Fruit fly (Drosophila melanogaster) ovary, adult (tissue): Measurements from ENCODE around the gene me31B.
A peak's percentile ranks its signal among the peaks of the same experiment; 100 is the strongest.

ENCODE experiments used
- CG17801 ChIP-seq: fragments of 200-800 bp; optimal IDR thresholded peaks from 2 replicates; lab custom pipeline; 2019; ENCODE audit warnings: missing biosample characterization, mild to moderate bottlenecking, missing genetic modification characterization, moderate library complexity; ENCODE audit not compliant: partially characterized antibody

me31B gene

DNA sequence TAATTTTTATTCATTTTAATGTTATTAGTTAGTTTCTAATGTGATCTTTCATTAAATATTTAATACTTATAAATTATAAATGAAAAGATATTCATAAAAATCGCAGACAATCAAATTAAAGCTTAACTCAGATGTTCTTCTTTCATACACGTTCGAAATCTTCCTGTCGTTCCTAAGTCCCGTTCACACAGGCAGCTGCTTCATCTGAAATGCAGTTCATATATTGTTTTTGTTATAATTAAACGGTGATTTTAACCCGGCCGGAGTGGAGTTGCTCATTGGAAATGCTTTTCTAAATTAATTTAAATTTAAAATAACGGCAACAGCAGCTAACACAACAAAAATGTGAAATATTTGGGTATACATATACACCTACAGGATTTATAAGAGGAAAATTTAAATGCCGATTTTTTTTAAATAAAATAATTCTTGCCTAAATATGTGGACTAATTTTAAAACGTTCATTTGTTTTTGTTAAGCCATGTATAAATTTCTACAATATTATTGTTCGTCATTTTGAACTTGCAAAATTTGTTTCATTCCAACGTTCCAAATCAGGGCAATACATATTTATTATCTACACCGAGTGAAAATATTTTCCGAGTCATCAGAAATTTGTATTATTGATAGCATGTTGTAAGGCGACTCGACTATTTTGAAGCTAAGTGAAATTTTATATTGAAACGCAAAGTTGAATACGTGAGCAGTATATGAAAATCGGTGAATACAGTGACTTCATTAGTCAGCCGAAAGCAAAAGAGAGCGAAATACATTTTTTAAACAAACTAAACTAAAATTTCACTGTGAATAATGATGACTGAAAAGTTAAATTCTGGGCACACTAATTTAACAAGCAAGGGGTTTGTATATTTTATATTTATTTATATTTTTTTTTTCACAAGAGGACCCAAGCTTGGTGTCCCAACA, at the start of gene me31B:
TSS of gene me31B (plus strand) at position 616 of the 927 bp plus-strand sequence.
- TF ChIP-seq CG17801 (GFP tag; lab: Kevin White, UChicago): peak; percentile 26

DNA sequence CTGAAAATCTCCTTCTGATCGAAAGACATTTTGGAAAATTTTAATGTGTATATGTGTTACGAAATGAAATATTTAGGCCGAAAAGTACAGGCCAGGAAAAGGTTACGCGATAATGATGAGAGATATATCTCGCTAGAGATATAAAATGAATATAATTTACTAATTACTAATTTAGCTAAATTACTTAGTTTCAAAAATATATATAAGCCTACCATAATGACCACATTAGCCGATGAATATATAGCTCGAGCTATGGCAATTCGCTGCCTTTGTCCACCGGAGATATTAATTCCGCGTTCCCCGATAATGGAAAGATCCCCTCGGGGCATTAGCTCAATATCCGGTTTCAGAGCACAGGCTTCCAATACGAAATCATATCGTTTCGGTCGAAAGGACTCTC, 47.7 kb upstream of the me31B start, which contains the start of gene Fum4:
TSS of gene Fum4 (minus strand) at position 101 of the 400 bp plus-strand sequence.
- TF ChIP-seq CG17801 (GFP tag; lab: Kevin White, UChicago): no peak

DNA sequence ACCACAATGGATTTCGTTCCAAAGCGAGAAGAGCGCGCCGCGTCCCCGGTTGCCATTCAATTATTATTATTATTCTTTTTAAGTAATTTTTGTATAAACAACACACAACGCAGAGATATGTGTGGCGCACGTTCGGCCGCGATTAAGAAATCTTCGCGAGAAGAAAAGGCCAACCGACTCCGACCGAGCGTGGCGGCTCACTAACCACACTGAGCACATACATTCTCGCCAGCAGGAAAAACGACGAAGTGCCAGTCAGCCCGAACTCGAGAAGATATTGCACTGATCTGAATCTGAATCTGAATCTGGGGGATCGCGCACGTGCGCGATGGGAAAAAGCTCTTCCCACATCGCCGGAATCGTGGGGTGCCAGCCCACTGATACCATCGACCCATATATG, 40.2 kb upstream of the me31B start, which contains the start of gene Sur:
TSS of gene Sur (minus strand) at position 207 of the 400 bp plus-strand sequence.
- no peak for TF ChIP-seq CG17801 (GFP tag; lab: Kevin White, UChicago)

DNA sequence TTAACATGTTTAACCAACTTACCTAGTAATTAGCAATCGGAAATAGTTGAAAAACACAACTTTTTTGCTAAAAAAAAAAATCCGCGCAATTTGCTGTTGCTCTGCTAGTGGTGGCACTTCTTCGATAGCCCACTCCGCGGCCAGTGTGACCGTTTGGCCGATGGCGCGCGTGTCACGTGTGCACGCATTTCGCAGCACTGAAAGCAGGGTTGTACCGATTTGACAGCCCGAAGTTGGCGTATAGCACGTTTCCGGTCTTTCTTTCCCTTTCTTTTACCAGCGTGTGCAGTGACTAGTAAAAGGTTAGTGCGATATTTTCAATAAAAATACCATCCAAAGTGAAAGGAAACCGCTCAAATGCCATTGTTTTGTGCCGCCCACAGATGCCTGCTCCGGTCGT, 38.3 kb upstream of the me31B start, which contains the start of the genes Ripalpha and RpL7:
TSS of gene Ripalpha (minus strand) at position 128 of the 400 bp plus-strand sequence.
TSS of gene RpL7 (plus strand) at position 158 of the 400 bp plus-strand sequence.
- peak; percentile 88 for TF ChIP-seq CG17801 (GFP tag; lab: Kevin White, UChicago)

DNA sequence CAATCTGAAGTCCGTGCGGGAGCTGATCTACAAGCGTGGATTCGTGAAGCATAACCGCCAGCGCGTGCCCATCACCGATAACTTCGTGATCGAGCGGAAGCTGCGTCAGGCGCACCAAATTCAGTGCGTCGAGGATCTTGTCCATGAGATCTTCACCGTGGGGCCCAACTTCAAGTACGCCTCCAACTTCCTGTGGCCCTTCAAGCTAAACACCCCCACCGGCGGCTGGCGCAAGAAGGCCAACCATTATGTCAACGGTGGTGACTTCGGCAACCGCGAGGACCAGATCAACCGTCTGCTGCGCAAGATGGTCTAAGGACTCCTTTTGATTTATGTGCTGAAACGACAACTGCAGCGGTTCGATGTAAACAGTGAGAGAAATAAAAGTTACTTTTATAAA, 37.4 kb upstream of the me31B start:
- TF ChIP-seq CG17801 (GFP tag; lab: Kevin White, UChicago): no peak

DNA sequence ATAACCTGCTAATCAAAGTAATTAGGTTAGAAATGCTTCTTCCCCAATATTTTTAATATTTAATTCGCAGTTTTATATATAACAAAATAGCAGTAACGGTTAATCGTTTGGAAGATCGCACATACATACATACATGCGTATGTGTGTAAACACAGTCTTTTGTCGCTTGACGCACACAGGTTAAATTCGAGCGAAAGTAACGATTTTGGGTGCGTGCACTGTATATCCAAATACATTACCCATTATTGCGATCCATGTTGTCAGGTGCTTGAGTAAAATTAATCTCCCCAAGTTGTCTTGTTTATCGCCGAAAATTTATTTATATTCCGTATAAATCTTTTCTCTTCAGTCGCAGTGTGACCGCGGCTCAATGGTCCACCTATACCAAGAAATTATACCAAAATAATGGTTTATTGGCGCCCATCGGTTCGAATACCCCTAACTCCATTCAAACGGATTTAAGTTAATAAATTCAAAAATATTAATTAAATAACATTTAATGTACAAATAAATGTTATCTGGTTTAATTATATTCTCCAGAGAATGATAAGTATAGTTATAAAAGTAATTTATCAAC, 35.1 kb upstream of the me31B start, which contains the start of gene CG34159:
TSS of gene CG34159 (minus strand) at position 385 of the 577 bp plus-strand sequence.
- no peak for TF ChIP-seq CG17801 (GFP tag; lab: Kevin White, UChicago)

DNA sequence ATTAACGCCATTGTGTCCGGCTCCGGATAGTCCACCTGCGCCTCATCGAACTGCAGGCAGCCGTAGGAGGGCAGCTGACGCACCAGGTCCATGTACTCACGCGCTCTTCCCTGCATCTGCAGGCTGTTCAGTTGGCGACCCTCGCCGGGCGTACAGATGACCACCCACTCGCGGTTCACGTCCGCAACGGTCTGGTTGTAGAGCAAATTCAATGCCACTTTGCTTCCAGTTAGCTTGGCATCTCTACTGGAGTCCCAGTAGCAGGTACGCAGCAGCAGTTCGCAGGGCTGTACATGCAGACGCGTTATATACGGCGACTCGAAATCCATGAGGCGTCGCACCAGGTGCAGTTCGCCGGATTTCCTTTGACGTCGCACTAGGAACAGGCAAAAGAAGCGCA, 33.2 kb upstream of the me31B start:
- no peak for TF ChIP-seq CG17801 (GFP tag; lab: Kevin White, UChicago)

DNA sequence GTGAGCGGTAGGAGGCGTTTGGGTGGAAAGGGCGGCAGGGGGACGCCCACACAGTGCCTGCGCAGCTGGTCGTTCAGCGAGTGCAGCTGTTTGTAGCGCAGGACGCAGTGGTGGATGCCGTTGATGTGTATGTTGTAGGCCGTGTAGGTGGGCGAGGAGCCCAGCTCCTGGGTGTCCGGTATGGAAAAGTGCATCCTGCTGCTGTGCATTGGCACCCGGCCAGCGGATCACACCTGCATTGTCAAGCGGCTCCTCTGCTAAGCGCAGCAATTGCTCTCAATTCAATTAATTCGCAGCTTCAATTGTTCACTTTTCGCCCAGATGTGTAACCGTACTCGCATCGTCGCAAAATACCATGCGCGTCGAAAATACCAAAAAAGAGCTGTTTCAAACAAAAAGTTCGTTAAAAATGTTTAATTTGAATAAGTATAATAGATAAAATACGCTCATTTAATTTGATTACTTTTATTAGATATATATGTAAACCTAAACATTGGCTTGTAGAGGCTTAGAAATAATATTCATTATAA, 32.4 kb upstream of the me31B start, which contains the start of gene Snx17:
TSS of gene Snx17 (minus strand) at position 329 of the 530 bp plus-strand sequence.
- no peak for TF ChIP-seq CG17801 (GFP tag; lab: Kevin White, UChicago)

DNA sequence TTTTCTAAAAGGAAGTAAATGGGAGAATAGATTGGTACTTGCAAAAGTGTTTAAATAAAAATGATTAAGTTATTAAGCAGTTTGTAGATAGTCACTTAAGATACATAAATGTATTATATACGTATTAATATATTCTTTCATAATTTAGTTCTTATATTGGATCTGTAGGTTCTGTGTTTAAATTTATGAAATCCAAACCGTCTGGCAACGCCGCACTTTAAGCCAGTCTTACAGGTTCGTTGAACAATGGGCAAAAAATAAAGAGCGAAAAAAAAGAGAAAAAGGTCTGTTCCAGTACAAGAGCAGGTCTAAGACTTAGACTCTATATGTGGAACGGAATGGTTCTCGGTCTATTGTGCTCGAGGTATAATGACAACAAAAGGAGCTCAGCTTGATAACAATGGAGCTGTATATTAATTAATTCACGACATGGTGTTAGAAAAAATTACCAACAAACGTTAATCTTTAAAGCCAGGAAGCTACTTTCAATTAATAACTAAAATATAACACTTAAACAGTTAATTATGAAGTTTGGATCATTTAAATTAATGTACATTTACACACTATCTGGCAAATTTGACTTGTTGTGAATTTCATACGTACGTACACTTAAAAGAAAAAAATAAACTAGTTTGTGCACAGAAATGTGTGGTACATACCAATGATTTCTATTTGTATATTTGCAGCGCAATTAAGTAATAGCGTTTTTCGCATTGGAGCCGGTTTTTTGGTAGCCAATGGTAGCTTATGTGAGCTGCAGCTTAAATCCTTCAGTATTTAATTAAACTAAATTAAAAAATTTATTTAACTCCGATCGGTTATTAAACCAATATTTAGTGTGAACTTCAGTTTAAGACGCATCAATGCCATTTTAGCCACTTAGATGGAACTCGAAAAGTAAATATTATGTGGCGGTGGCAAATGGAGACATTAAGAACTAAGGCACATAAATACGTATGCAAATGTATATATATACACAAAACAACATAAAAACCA, 30.0 kb upstream of the me31B start, which contains the start of gene CG5731:
TSS of gene CG5731 (minus strand) at position 946 of the 996 bp plus-strand sequence.
- no peak for TF ChIP-seq CG17801 (GFP tag; lab: Kevin White, UChicago)

DNA sequence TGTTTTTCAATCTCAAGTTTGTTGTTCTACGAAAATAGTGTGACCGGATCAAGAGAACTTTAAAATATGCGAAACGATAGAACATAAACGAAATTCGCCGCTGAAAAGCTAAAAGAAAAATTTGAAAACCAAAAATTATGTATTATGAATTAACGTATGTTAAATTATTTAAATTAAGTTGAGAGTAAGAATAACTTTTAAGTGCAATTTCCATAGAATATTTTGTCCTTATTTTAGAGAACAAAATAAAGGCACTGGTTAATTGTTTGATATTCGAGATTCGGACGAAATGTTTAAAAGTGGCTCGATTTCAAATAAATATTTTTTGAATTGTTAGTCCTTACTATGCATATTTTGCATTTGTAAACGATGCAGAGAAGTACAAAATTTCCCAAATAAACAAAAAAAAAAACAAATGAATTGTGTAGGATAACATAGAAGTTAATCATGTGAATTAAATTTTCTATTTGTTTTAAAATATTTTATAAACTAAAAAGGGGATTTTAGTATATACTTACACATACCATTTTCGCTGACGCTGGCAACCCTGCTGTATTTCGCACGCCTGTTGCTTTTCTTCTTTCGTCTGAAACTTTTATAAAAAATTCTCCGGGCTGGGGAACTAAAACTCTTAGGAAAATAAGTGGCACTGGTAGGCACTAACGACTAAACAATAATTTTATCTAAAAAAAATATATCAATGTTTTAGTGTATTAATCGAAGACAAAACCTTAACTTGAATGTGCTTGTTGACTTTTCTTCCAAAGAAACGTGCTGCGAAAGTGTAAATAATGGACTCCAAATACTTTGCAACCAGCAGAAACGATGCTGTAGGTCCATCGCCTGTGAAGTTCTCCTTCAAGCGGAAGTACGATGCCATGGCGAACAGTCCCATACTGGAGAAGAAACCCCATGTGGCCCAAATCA, 28.2 kb upstream of the me31B start, which contains the start of the genes CG5727 and ath:
TSS of gene CG5727 (minus strand) at position 51 of the 927 bp plus-strand sequence.
TSS of gene ath (plus strand) at position 513 of the 927 bp plus-strand sequence.
- TF ChIP-seq CG17801 (GFP tag; lab: Kevin White, UChicago): no peak

DNA sequence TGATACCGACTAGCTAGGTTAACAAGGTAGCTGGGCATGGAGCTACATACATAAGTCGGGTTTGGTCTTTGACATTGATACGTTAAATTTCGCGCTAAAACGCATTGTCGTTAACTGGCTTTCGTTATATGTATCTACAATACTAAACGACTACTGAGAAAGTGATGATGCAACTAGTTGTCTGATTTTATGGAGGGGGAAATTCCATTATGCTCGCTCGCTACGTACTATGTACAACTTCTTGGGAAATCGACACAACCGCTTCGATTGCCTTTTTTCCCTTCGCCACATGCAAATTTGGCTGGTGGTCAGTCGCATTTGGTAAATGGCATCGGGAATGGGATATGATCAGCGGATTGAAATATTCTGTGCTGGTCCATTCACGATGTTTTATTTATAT, 19.1 kb upstream of the me31B start:
- TF ChIP-seq CG17801 (GFP tag; lab: Kevin White, UChicago): no peak
